Worm (Caenorhabditis elegans): Measurements from ENCODE around the gene T10B5.8.
"Not testable (repeated sequence)": the region's sequence is repeated elsewhere in the genome, so short reads cannot be mapped to it uniquely, and the experiment has no call there.

T10B5.8 gene

DNA sequence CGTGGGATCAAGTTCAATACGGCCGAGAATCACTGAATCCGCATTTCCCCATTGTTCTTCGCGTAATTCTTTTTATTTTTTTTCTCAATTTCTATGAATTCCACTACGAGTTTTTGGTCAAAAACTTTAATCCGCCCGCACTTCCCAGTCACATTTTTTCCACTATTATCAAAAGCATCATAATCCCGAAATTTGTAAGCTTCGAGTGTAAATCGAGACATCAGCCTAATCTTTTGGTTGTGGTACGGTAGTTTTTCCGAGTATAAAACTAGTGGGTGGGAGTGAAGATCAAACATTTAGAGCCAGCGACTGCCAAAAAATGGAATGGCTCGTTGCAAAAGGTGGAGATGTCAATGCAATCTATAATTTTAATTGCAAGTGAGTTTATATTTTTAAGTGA is 34.7 kb upstream of the T10B5.8 start, which contains the start of gene srt-42:
srt-42 (plus strand) TSS at position 301 of the 400 bp plus-strand sequence.
- TF ChIP-seq ceh-91 (GFP tag; IDR thresholded peaks at IDR 0.05), result no peak
- TF ChIP-seq B0261.1 (tag; optimal IDR thresholded peaks at IDR 0.05), result no peak
- TF ChIP-seq madf-8 (GFP tag; conservative IDR thresholded peaks at IDR 0.05), result no peak
- no peak for TF ChIP-seq hmg-20 (GFP tag; IDR thresholded peaks at IDR 0.05)
- TF ChIP-seq akir-1 (GFP tag; optimal IDR thresholded peaks at IDR 0.05), result no peak
- no peak for TF ChIP-seq lsy-27 (tag; optimal IDR thresholded peaks at IDR 0.05; ENCODE audit: borderline replicate concordance, insufficient read depth)
- no peak for TF ChIP-seq cebp-2 (GFP tag; IDR thresholded peaks at IDR 0.05)
- no peak for TF ChIP-seq D2030.7 (GFP tag; IDR thresholded peaks at IDR 0.05)
- TF ChIP-seq ztf-26 (tag; optimal IDR thresholded peaks at IDR 0.05), result no peak
- no peak for TF ChIP-seq nhr-120 (GFP tag; IDR thresholded peaks at IDR 0.05)
- TF ChIP-seq ztf-3 (GFP tag; optimal IDR thresholded peaks at IDR 0.05), result no peak
- no peak for TF ChIP-seq attf-5 (GFP tag; optimal IDR thresholded peaks at IDR 0.05)
- no peak for TF ChIP-seq dox-1 (GFP tag; IDR thresholded peaks at IDR 0.05)
- no peak for TF ChIP-seq nhr-90 (tag; optimal IDR thresholded peaks at IDR 0.05)
- no peak for TF ChIP-seq lin-40 (tag; optimal IDR thresholded peaks at IDR 0.05)
- TF ChIP-seq ama-1 (optimal IDR thresholded peaks at IDR 0.05), result no peak
- no peak for TF ChIP-seq ama-1 (GFP tag; optimal IDR thresholded peaks at IDR 0.05)
- no peak for TF ChIP-seq tbp1 (GFP tag; optimal IDR thresholded peaks at IDR 0.05)
- no peak for TF ChIP-seq repo-1 (tag; optimal IDR thresholded peaks at IDR 0.05)

DNA sequence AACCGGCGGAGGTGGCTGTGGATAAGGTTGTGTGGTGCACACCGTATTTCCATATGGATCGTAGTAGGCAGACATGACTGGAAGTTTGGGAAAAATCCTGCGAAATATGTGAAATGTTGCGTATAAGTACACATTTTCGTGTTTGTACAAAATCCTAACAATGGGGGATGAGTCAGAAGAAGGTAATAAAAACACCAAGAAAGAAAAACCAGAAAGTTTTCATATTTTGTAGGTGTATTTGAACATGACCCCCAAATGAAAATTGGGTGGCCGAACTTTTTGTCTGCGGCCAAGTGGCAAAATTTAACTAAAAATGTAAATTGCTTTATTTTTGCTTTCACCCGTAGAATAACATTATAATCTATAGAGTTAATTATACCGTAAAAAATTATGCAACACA is 30.8 kb upstream of the T10B5.8 start, which contains the start of gene Y46H3A.4:
Y46H3A.4 (minus strand) TSS at position 101 of the 400 bp plus-strand sequence.
- TF ChIP-seq rec-8 (tag; optimal IDR thresholded peaks at IDR 0.05) (no peak), pbrm-1 (GFP tag; IDR thresholded peaks at IDR 0.05) (no peak)

DNA sequence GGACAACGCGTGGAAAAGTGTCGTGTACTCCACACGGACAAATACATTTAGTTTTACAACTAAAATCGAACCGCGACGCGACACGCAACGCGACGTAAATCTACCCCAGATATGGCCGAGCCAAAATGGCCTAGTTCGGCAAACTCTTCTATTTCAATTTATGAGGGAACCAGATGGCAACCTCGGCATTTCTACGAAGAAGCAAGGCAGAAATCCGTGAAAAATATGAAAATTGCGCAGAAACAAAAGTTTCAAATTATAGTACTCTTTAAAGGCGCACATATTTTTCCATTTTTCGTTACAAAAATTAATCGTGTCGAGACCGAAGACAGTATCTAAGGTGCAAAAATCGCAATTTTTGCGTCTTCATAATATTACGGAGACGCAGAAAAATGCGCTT is 27.1 kb upstream of the T10B5.8 start, which contains the start of gene Y46H3A.5:
Y46H3A.5 (minus strand) TSS at position 101 of the 400 bp plus-strand sequence.
- TF ChIP-seq F57A8.1 (GFP tag; optimal IDR thresholded peaks at IDR 0.05); let-526 (GFP tag; IDR thresholded peaks at IDR 0.05); gei-17 (GFP tag; optimal IDR thresholded peaks at IDR 0.05): not testable (repeated sequence)

DNA sequence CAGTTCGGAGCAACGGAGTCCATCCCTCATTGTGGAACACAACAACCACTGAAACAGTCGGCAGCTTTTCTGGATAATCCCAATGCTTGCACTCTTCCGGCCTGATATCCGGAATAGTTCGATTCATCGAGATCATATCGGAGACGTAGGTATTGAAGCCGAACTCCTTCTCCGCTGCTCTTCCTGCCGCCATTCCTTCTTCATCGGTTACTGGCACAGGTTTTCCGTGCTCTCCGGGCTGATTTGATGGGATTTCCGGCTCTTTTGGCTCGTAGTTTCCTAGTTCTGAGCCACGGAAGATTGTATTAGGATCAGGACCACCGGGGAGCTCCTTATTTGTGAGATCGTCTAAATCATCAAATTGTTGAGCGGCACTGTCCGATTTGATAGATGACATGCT is 21.8 kb upstream of the T10B5.8 start:
- TF ChIP-seq zfh-2 (GFP tag; conservative IDR thresholded peaks at IDR 0.05) (peak; percentile 56), cebp-2 (GFP tag; IDR thresholded peaks at IDR 0.05) (no peak)

DNA sequence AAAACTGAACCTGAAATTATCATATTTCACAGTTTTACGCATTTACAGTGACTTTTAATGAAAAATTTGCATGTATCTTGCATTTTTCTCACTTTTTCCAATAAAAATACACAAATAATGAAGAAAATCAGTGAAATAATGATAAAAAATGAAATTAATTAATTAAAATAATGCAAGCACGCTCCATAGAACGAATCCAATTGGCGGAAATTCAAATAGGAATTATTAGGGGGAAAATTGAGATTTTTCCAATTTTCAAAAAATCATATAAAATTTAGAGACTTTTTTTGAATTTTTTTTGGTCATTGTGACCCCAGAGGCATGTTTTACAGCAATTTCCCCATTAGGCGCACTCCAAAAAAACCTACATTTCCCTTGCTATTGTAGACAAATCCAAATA is 21.1 kb upstream of the T10B5.8 start:
- no peak for TF ChIP-seq nfya-1 (tag; optimal IDR thresholded peaks at IDR 0.05; ENCODE audit: borderline replicate concordance, insufficient read depth)
- TF ChIP-seq lin-54 (GFP tag; optimal IDR thresholded peaks at IDR 0.05), result peak; percentile 32
- TF ChIP-seq mcd-1 (GFP tag; IDR thresholded peaks at IDR 0.05), result peak; percentile 47; the same call in 1 of the 2 replicates
- peak; percentile 13; the same call in 1 of the 2 replicates for TF ChIP-seq F33H1.4 (GFP tag; IDR thresholded peaks at IDR 0.05)
- no peak for TF ChIP-seq lin-35 (GFP tag; optimal IDR thresholded peaks at IDR 0.05)

DNA sequence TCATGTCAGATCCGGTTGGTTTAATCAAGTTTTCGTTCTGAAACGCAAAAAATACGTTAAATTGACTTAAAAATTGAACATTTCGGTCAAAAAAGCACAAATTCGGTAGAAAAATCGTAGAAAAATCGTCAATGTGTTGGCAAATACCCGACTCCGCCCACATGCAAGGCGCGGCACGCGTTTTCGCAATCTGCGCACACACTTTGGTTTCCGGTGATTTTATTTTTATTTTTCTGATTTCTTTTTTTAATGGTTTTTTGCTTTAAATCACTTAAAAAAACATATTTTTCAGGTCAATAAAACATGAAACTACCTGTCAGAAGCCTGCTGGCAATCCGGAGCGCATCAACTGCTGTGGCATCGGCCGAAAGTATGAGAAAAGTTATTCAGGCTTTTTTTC is 20.6 kb upstream of the T10B5.8 start, which contains the start of the genes gly-7 and mrpl-39:
gly-7 (minus strand) TSS at position 37 of the 400 bp plus-strand sequence.
mrpl-39 (plus strand) TSS at position 293 of the 400 bp plus-strand sequence.
- TF ChIP-seq efl-1 (GFP tag; optimal IDR thresholded peaks at IDR 0.05), result no peak
- TF ChIP-seq cebp-1 (GFP tag; IDR thresholded peaks at IDR 0.05), result no peak
- peak; percentile 46 for TF ChIP-seq cebp-1 (tag; optimal IDR thresholded peaks at IDR 0.05)
- no peak for TF ChIP-seq pha-4 (tag; optimal IDR thresholded peaks at IDR 0.05)
- 0 out of 2 replicates have a peak, but pooled peaks have one; percentile 17 for TF ChIP-seq dox-1 (GFP tag; IDR thresholded peaks at IDR 0.05)
- TF ChIP-seq ceh-58 (GFP tag; IDR thresholded peaks at IDR 0.05), result no peak
- TF ChIP-seq madf-3 (GFP tag; IDR thresholded peaks at IDR 0.05), result no peak
- no peak for TF ChIP-seq lag-1 (GFP tag; IDR thresholded peaks at IDR 0.05)
- TF ChIP-seq snpc-4 (GFP tag; optimal IDR thresholded peaks at IDR 0.05), result no peak
- TF ChIP-seq snpc-4 (tag; optimal IDR thresholded peaks at IDR 0.05), result peak in 1 of 4 experiments; percentile 5
- TF ChIP-seq mcd-1 (GFP tag; IDR thresholded peaks at IDR 0.05), result peak; percentile 23; the same call in 1 of the 2 replicates
- no peak for TF ChIP-seq Y67H2A.10 (GFP tag; conservative IDR thresholded peaks at IDR 0.05)
- TF ChIP-seq gei-17 (GFP tag; optimal IDR thresholded peaks at IDR 0.05), result no peak
- TF ChIP-seq nfya-2 (GFP tag; IDR thresholded peaks at IDR 0.05), result no peak
- TF ChIP-seq T26A5.8 (tag; optimal IDR thresholded peaks at IDR 0.05), result no peak

Data from whole organism, young adult.